Worm (Caenorhabditis elegans) whole organism, L4/young adult: ENCODE measurements around the gene T11G6.3.

ENCODE experiments used
- W03F9.2 ChIP-seq: fragments of 150-350 bp; optimal IDR thresholded peaks from 2 replicates; lab custom pipeline; 2014; ENCODE audit warnings: missing biosample characterization, missing genetic modification characterization
- dao-5 ChIP-seq: sonication (generic microtip); optimal IDR thresholded peaks from 2 replicates; lab custom pipeline; 2016; ENCODE audit warnings: missing genotype, missing genetic modification characterization, moderate library complexity, missing compliant biosample characterization
- him-1 ChIP-seq: sonication (generic microtip); optimal IDR thresholded peaks from 2 replicates; lab custom pipeline; 2016; ENCODE audit warnings: missing genotype, missing genetic modification reagents, missing genetic modification characterization, missing compliant biosample characterization

- no peak for TF ChIP-seq dao-5
- no peak for TF ChIP-seq him-1
- no peak for TF ChIP-seq W03F9.2 (tag; lab: Kevin White, UChicago)
These were observed 41.5 kb upstream of the T11G6.3 start, which contains the start of gene srlf-13 for ce11 chrIV:10896512-10896911.
